Fruit fly (Drosophila melanogaster): ENCODE measurements around the gene Nt5a.

DNA sequence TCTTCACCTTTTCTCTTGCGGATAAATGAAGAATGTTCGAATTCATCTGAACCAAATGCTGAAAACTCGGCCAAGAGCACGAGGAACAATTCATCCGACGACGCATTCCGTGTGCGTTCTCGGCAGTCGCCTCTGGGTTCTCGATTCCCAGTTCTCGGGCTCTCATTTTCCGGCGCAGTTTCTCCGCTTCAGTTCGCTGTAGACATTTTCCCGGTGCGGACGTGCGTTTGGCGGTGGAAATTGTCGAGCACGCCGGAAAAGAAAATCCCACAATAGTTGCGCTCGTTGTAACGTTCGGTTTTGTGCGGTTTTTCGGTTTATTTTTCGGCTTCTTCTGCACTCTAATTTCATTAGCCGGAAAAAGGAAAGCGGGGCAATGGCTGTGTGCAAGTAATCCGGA lies 31.5 kb downstream of the Nt5a start, which contains the start of gene CG32333:
- no peak for TF ChIP-seq h (optimal IDR thresholded peaks at IDR 0.05)
- no peak for TF ChIP-seq CG15269 (tag; optimal IDR thresholded peaks at IDR 0.05)
- TF ChIP-seq maf-S (GFP tag; optimal IDR thresholded peaks at IDR 0.05) = no peak
- TF ChIP-seq Blimp-1 (GFP tag; optimal IDR thresholded peaks at IDR 0.05) = no peak
- TF ChIP-seq Bgb (GFP tag; IDR thresholded peaks at IDR 0.05; ENCODE audit: partially characterized antibody) = no peak
- no peak for TF ChIP-seq CG1647 (GFP tag; optimal IDR thresholded peaks at IDR 0.05)
- no peak for TF ChIP-seq CG12104 (GFP tag; optimal IDR thresholded peaks at IDR 0.05)
- TF ChIP-seq CG3838 (GFP tag; optimal IDR thresholded peaks at IDR 0.05) = no peak
- no peak for TF ChIP-seq CG4820 (GFP tag; optimal IDR thresholded peaks at IDR 0.05)
- no peak for TF ChIP-seq CG1603 (tag; optimal IDR thresholded peaks at IDR 0.05)
